Fruit fly (Drosophila melanogaster): ENCODE results near the gene Pop1.

Pop1 gene

dm6 chrX:5639083-5639482, 16.6 kb downstream of the Pop1 start (continued):
- peak; percentile 41 for TF ChIP-seq CG32772 (GFP tag; IDR thresholded peaks at IDR 0.05)
- TF ChIP-seq cas (GFP tag; IDR thresholded peaks at IDR 0.05) = no peak
- TF ChIP-seq Doc2 (GFP tag; IDR thresholded peaks at IDR 0.05) = no peak
- TF ChIP-seq CG7987 (GFP tag; optimal IDR thresholded peaks at IDR 0.05) = no peak
- TF ChIP-seq CG15073 (GFP tag; optimal IDR thresholded peaks at IDR 0.05) = no peak
- no peak for TF ChIP-seq crp (GFP tag; optimal IDR thresholded peaks at IDR 0.05)
- peak; percentile 16 for TF ChIP-seq CG3281 (GFP tag; optimal IDR thresholded peaks at IDR 0.05)
- TF ChIP-seq CG12071 (GFP tag; optimal IDR thresholded peaks at IDR 0.05) = no peak
- peak; percentile 23 for TF ChIP-seq CG30403 (GFP tag; optimal IDR thresholded peaks at IDR 0.05)
- TF ChIP-seq CG6765 (GFP tag; optimal IDR thresholded peaks at IDR 0.05) = no peak
- no peak for TF ChIP-seq CG12104 (GFP tag; optimal IDR thresholded peaks at IDR 0.05)
- peak; percentile 15 for TF ChIP-seq CG9817 (tag; optimal IDR thresholded peaks at IDR 0.05)
- no peak for TF ChIP-seq MBD-R2 (GFP tag; IDR thresholded peaks at IDR 0.05)
- no peak for TF ChIP-seq dimm (GFP tag; IDR thresholded peaks at IDR 0.05)
- TF ChIP-seq jumu (GFP tag; optimal IDR thresholded peaks at IDR 0.05) = peak; percentile 24
- TF ChIP-seq Side (GFP tag; optimal IDR thresholded peaks at IDR 0.05) = peak; percentile 29
- no peak for TF ChIP-seq h (optimal IDR thresholded peaks at IDR 0.05)
- no peak for TF ChIP-seq fu2 (GFP tag; optimal IDR thresholded peaks at IDR 0.05)
- TF ChIP-seq Sox100B (GFP tag; optimal IDR thresholded peaks at IDR 0.05) = no peak
- TF ChIP-seq CG30431 (GFP tag; optimal IDR thresholded peaks at IDR 0.05) = peak; percentile 40
- no peak for TF ChIP-seq Deaf1 (tag; optimal IDR thresholded peaks at IDR 0.05)
- TF ChIP-seq Hr78 (GFP tag; optimal IDR thresholded peaks at IDR 0.05) = no peak
- TF ChIP-seq bab2 (GFP tag; optimal IDR thresholded peaks at IDR 0.05) = no peak
- no peak for TF ChIP-seq nerfin-2 (GFP tag; IDR thresholded peaks at IDR 0.05; ENCODE audit: partially characterized antibody)
- no peak for TF ChIP-seq cwo (GFP tag; optimal IDR thresholded peaks at IDR 0.05)
- no peak for TF ChIP-seq Opbp (GFP tag; IDR thresholded peaks at IDR 0.05; ENCODE audit: partially characterized antibody)
- peak; percentile 26 for TF ChIP-seq CG12769 (tag; optimal IDR thresholded peaks at IDR 0.05)
- peak; percentile 8 for TF ChIP-seq btn (GFP tag; optimal IDR thresholded peaks at IDR 0.05)
- TF ChIP-seq CG1529 (GFP tag; optimal IDR thresholded peaks at IDR 0.05) = peak; percentile 45
- TF ChIP-seq z (GFP tag; IDR thresholded peaks at IDR 0.05) = no peak
- no peak for TF ChIP-seq tup (GFP tag; optimal IDR thresholded peaks at IDR 0.05)
- TF ChIP-seq CG15269 (tag; optimal IDR thresholded peaks at IDR 0.05) = peak; percentile 27
- peak; percentile 38 for TF ChIP-seq repo (GFP tag; optimal IDR thresholded peaks at IDR 0.05)
- no peak for TF ChIP-seq CG3065 (GFP tag; optimal IDR thresholded peaks at IDR 0.05)
- TF ChIP-seq Fer1 (GFP tag; optimal IDR thresholded peaks at IDR 0.05) = peak; percentile 24
- TF ChIP-seq bowl (GFP tag; IDR thresholded peaks at IDR 0.05) = no peak
- TF ChIP-seq salm (tag; optimal IDR thresholded peaks at IDR 0.05) = no peak
- no peak for TF ChIP-seq pzg (GFP tag; optimal IDR thresholded peaks at IDR 0.05)
- no peak for TF ChIP-seq HLH54F (GFP tag; optimal IDR thresholded peaks at IDR 0.05)
- 0 out of 2 replicates have a peak, but pooled peaks have one; percentile 10 for TF ChIP-seq CG14667 (GFP tag; IDR thresholded peaks at IDR 0.05)
- TF ChIP-seq grau (tag; optimal IDR thresholded peaks at IDR 0.05) = peak; percentile 40
- no peak for TF ChIP-seq CG13123 (GFP tag; optimal IDR thresholded peaks at IDR 0.05)
- TF ChIP-seq CG6689 (GFP tag; IDR thresholded peaks at IDR 0.05) = peak; percentile 53
- TF ChIP-seq psq (GFP tag; optimal IDR thresholded peaks at IDR 0.05) = no peak
- no peak for TF ChIP-seq Nf-YA (GFP tag; IDR thresholded peaks at IDR 0.05)
- 0 out of 2 replicates have a peak, but pooled peaks have one; percentile 18 for TF ChIP-seq CG10321 (GFP tag; IDR thresholded peaks at IDR 0.05)
- peak; percentile 60; the same call in 2 of the 3 replicates for TF ChIP-seq ken (GFP tag; IDR thresholded peaks at IDR 0.05)
- no peak for TF ChIP-seq cato (GFP tag; optimal IDR thresholded peaks at IDR 0.05; ENCODE audit: borderline replicate concordance)
- TF ChIP-seq Ssrp (tag; optimal IDR thresholded peaks at IDR 0.05) = peak; percentile 48
- peak; percentile 52; the same call in 1 of the 2 replicates for TF ChIP-seq ranshi (GFP tag; IDR thresholded peaks at IDR 0.05)
- TF ChIP-seq Ets97D (GFP tag; optimal IDR thresholded peaks at IDR 0.05) = no peak
- no peak for TF ChIP-seq CG4854 (GFP tag; optimal IDR thresholded peaks at IDR 0.05)
